Fruit fly (Drosophila melanogaster): ENCODE results near the gene CG34448.
A peak's percentile ranks its signal among the peaks of the same experiment; 100 is the strongest.

CG34448 gene

dm6 chr2L:2380805-2381204, 37.0 kb downstream of the CG34448 start, which contains the start of gene Eogt (continued):
- TF ChIP-seq Ptx1 (GFP tag; IDR thresholded peaks at IDR 0.05) (peak; percentile 98), sens-2 (GFP tag; IDR thresholded peaks at IDR 0.05) (peak; percentile 95), PHDP (tag; optimal IDR thresholded peaks at IDR 0.05) (peak; percentile 95), usp (GFP tag; optimal IDR thresholded peaks at IDR 0.05) (no peak), CG11456 (GFP tag; IDR thresholded peaks at IDR 0.05) (peak; percentile 96), CG7556 (GFP tag; optimal IDR thresholded peaks at IDR 0.05) (peak; percentile 89), sna (GFP tag; IDR thresholded peaks at IDR 0.05; ENCODE audit: partially characterized antibody) (no peak), psq (GFP tag; optimal IDR thresholded peaks at IDR 0.05) (peak; percentile 77), ems (GFP tag; optimal IDR thresholded peaks at IDR 0.05) (peak; percentile 80), CG9609 (GFP tag; optimal IDR thresholded peaks at IDR 0.05) (peak; percentile 64), CG14667 (GFP tag; IDR thresholded peaks at IDR 0.05) (peak; percentile 95), Stat92E (GFP tag; optimal IDR thresholded peaks at IDR 0.05) (peak in 1 of 3 experiments; percentile 79), CG31224 (GFP tag; IDR thresholded peaks at IDR 0.05) (peak; percentile 90), CG2712 (tag; optimal IDR thresholded peaks at IDR 0.05) (peak; percentile 95), ro (GFP tag; IDR thresholded peaks at IDR 0.05) (peak; percentile 92), CG10366 (GFP tag; IDR thresholded peaks at IDR 0.05) (peak; percentile 97), Dip2 (GFP tag; IDR thresholded peaks at IDR 0.05) (peak; percentile 46; the same call in 1 of the 2 replicates), CG33213 (GFP tag; optimal IDR thresholded peaks at IDR 0.05) (peak; percentile 48), pho (GFP tag; optimal IDR thresholded peaks at IDR 0.05) (peak; percentile 76), CG12659 (GFP tag; optimal IDR thresholded peaks at IDR 0.05) (peak; percentile 95), CG12104 (GFP tag; optimal IDR thresholded peaks at IDR 0.05) (peak; percentile 84), scrt (GFP tag; optimal IDR thresholded peaks at IDR 0.05) (peak; percentile 71), bigmax (GFP tag; optimal IDR thresholded peaks at IDR 0.05) (no peak), cwo (GFP tag; optimal IDR thresholded peaks at IDR 0.05) (peak; percentile 70), mam (GFP tag; optimal IDR thresholded peaks at IDR 0.05) (peak; percentile 83), toy (GFP tag; IDR thresholded peaks at IDR 0.05) (peak; percentile 88), nmo (GFP tag; optimal IDR thresholded peaks at IDR 0.05) (peak; percentile 97), CG2889 (GFP tag; IDR thresholded peaks at IDR 0.05) (peak; percentile 94), Fer1 (GFP tag; optimal IDR thresholded peaks at IDR 0.05) (peak; percentile 83), CG15269 (tag; optimal IDR thresholded peaks at IDR 0.05) (peak; percentile 94), CG4282 (GFP tag; optimal IDR thresholded peaks at IDR 0.05) (no peak), ssp (GFP tag; IDR thresholded peaks at IDR 0.05) (peak; percentile 91), hbn (GFP tag; IDR thresholded peaks at IDR 0.05; ENCODE audit: partially characterized antibody) (no peak), Pdp1 (GFP tag; optimal IDR thresholded peaks at IDR 0.05) (peak; percentile 82 to 85), CkIIα-i1 (GFP tag; IDR thresholded peaks at IDR 0.05) (no peak; the same call in 1 of the 2 replicates), CG11504 (tag; optimal IDR thresholded peaks at IDR 0.05) (peak; percentile 92), ewg (GFP tag; optimal IDR thresholded peaks at IDR 0.05) (peak; percentile 84), caup (GFP tag; optimal IDR thresholded peaks at IDR 0.05; ENCODE audit: severe bottlenecking) (peak; percentile 83), D (optimal IDR thresholded peaks at IDR 0.05) (no peak), D (GFP tag; optimal IDR thresholded peaks at IDR 0.05) (peak; percentile 85), Ssrp (tag; optimal IDR thresholded peaks at IDR 0.05) (peak; percentile 96), cas (GFP tag; IDR thresholded peaks at IDR 0.05) (peak; percentile 77; the same call in 1 of the 2 replicates), kni (GFP tag; optimal IDR thresholded peaks at IDR 0.05) (peak; percentile 43), zfh1 (GFP tag; IDR thresholded peaks at IDR 0.05) (peak; percentile 98), ham (GFP tag; IDR thresholded peaks at IDR 0.05) (peak; percentile 85; the same call in 1 of the 2 replicates), CG6813 (GFP tag; optimal IDR thresholded peaks at IDR 0.05) (peak; percentile 76), E2f2 (GFP tag; IDR thresholded peaks at IDR 0.05) (peak; percentile 79), tx (GFP tag; optimal IDR thresholded peaks at IDR 0.05) (peak; percentile 37), pita (GFP tag; optimal IDR thresholded peaks at IDR 0.05) (peak; percentile 64), CG6683 (GFP tag; optimal IDR thresholded peaks at IDR 0.05) (peak; percentile 68), Xrp1 (GFP tag; IDR thresholded peaks at IDR 0.05) (peak; percentile 98)
